Worm (Caenorhabditis elegans) whole organism, L4 larva: ENCODE results near the gene K09D9.9.

Source experiments
- T20F7.1 ChIP-seq: fragments of 200-800 bp; sonication (Bioruptor generic); optimal IDR thresholded peaks from 2 replicates; lab custom pipeline; 2018; ENCODE audit warnings: mild to moderate bottlenecking, missing genetic modification characterization, missing compliant biosample characterization
- ceh-82 ChIP-seq: sonication (generic microtip); optimal IDR thresholded peaks from 2 replicates; lab custom pipeline; 2017; ENCODE audit warnings: missing biosample characterization, missing genetic modification characterization
- nhr-237 ChIP-seq: sonication (generic microtip); optimal IDR thresholded peaks from 2 replicates; lab custom pipeline; 2017; ENCODE audit warnings: missing biosample characterization, missing genetic modification characterization
- set-16 ChIP-seq: fragments of 200-800 bp; sonication (Bioruptor generic); IDR thresholded peaks from 2 replicates; pipeline ENCODE4 v1.3.6; 2022; ENCODE audit warnings: missing genetic modification reagents, missing genetic modification characterization, missing compliant biosample characterization

ce11 chrV:4019188-4019587 lies 25.2 kb upstream of the K09D9.9 start, which contains the start of gene K09D9.3:
- TF ChIP-seq T20F7.1 (GFP tag; lab: Kevin White, UChicago) (no peak), ceh-82 (tag; lab: Kevin White, UChicago) (no peak), set-16 (GFP tag; lab: Robert Waterston, UW) (no peak), nhr-237 (tag; lab: Kevin White, UChicago) (no peak)
